Worm (Caenorhabditis elegans): Measurements from ENCODE around the gene C01G10.7.
"Not testable (repeated sequence)": the region's sequence is repeated elsewhere in the genome, so short reads cannot be mapped to it uniquely, and the experiment has no call there.

The C01G10.7 gene

DNA sequence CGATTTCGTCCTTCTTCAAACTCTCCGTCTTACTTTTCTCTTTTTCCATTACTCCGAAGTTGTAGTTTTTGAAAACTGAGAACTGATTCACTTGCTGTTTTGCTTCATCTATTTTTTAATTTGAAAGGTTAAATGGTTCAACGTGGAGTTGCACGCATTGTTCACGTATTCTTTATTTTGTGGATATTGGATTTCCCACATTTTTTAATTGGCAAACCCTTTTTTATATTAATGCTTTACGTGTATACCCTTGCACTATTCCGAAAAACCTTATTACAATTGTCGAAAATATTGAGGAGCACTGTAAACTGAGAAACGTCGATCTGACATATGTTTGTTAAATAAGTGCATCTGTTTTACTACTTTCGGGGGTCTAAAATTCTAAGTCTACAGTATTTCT is 48.8 kb upstream of the C01G10.7 start, which contains the start of gene melo-3:
melo-3 (minus strand) TSS at position 101 of the 400 bp plus-strand sequence.
- not testable (repeated sequence) for TF ChIP-seq Y22D7AL.16 (tag; optimal IDR thresholded peaks at IDR 0.05); pag-3 (tag; optimal IDR thresholded peaks at IDR 0.05; ENCODE audit: borderline replicate concordance); nfya-1 (tag; optimal IDR thresholded peaks at IDR 0.05)

DNA sequence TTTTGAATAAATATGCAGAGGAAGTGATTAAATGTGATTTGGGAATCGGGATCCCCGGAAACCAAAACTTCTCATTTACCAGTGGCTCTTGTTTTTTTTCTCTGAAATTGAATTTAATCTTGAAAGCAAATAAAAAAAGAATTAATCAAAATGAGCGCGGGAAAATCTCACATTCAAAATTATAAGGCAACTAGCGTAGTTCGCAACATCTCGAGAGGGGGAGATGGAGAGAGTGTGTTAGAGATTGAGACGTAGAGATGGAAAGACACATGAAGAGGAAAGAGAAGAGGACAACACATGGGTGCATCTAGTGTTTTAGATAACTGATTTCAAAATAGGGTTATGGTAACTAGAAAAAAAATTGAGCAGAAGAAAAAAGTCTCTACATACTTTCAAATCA is 37.4 kb upstream of the C01G10.7 start, which contains the start of gene sdc-3:
sdc-3 (minus strand) TSS at position 101 of the 400 bp plus-strand sequence.
- no peak for TF ChIP-seq T23F11.4 (GFP tag; optimal IDR thresholded peaks at IDR 0.05)
- no peak for TF ChIP-seq rnt-1 (tag; optimal IDR thresholded peaks at IDR 0.05)
- TF ChIP-seq unc-55 (GFP tag; optimal IDR thresholded peaks at IDR 0.05): peak; percentile 17
- TF ChIP-seq npax-4 (tag; optimal IDR thresholded peaks at IDR 0.05): no peak

- TF ChIP-seq F13H6.1 (tag; optimal IDR thresholded peaks at IDR 0.05): no peak
- no peak for TF ChIP-seq T23F11.4 (GFP tag; optimal IDR thresholded peaks at IDR 0.05)
- TF ChIP-seq pqm-1 (tag; optimal IDR thresholded peaks at IDR 0.05): no peak
- no peak for TF ChIP-seq pag-3 (tag; optimal IDR thresholded peaks at IDR 0.05; ENCODE audit: borderline replicate concordance)
- TF ChIP-seq hlh-30 (tag; optimal IDR thresholded peaks at IDR 0.05; ENCODE audit: insufficient read depth): no peak
- no peak for TF ChIP-seq elt-2 (tag; optimal IDR thresholded peaks at IDR 0.05)
- TF ChIP-seq hlh-8 (tag; optimal IDR thresholded peaks at IDR 0.05): no peak
- no peak for TF ChIP-seq unc-55 (GFP tag; optimal IDR thresholded peaks at IDR 0.05)
- no peak for TF ChIP-seq odd-2 (tag; optimal IDR thresholded peaks at IDR 0.05)
- no peak for TF ChIP-seq gmeb-2 (tag; optimal IDR thresholded peaks at IDR 0.05)
- TF ChIP-seq tbx-2 (tag; optimal IDR thresholded peaks at IDR 0.05): no peak
- TF ChIP-seq K09A11.1 (tag; optimal IDR thresholded peaks at IDR 0.05; ENCODE audit: insufficient read depth): no peak
- TF ChIP-seq elt-4 (tag; optimal IDR thresholded peaks at IDR 0.05): no peak
- TF ChIP-seq nhr-232 (tag; optimal IDR thresholded peaks at IDR 0.05): no peak
Measured at ce11 chrV:15051720-15052119, 33.8 kb upstream of the C01G10.7 start.

DNA sequence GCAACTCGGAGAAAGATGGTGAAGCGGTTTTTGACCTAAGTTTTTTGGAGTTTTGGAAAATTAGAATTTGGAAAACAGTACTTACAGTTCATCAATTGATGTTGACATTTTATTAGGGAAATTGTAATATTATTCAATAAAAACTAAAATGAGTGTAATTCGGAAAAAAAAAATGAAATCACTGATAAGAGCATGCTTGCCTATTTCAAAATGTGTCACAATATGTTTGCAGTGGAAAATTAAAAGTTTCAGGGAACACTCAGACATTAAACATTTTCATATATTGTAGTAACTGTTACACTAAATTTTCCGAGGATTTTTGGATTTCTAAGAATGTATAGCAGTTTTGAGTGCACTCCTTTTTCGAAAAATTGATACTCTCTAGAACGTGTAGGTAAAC is 33.2 kb upstream of the C01G10.7 start, which contains the start of the genes fbxa-82 and C25D7.5:
fbxa-82 (minus strand) TSS at position 163 of the 400 bp plus-strand sequence.
C25D7.5 (plus strand) TSS at position 283 of the 400 bp plus-strand sequence.
- TF ChIP-seq che-1 (tag; optimal IDR thresholded peaks at IDR 0.05) (no peak), fkh-10 (GFP tag; optimal IDR thresholded peaks at IDR 0.05) (no peak), elt-4 (tag; optimal IDR thresholded peaks at IDR 0.05) (no peak), nhr-232 (tag; optimal IDR thresholded peaks at IDR 0.05) (no peak), ref-2 (tag; optimal IDR thresholded peaks at IDR 0.05) (no peak), unc-3 (GFP tag; conservative IDR thresholded peaks at IDR 0.05) (no peak), unc-3 (tag; optimal IDR thresholded peaks at IDR 0.05) (no peak), fkh-6 (tag; optimal IDR thresholded peaks at IDR 0.05) (no peak), ceh-31 (tag; optimal IDR thresholded peaks at IDR 0.05) (no peak), hlh-13 (GFP tag; optimal IDR thresholded peaks at IDR 0.05) (no peak), lin-11 (tag; optimal IDR thresholded peaks at IDR 0.05) (no peak), syd-9 (tag; optimal IDR thresholded peaks at IDR 0.05) (no peak), Y22D7AL.16 (tag; optimal IDR thresholded peaks at IDR 0.05) (no peak), ceh-19 (GFP tag; optimal IDR thresholded peaks at IDR 0.05) (no peak), ceh-6 (GFP tag; optimal IDR thresholded peaks at IDR 0.05) (no peak), unc-86 (tag; optimal IDR thresholded peaks at IDR 0.05) (no peak), ceh-22 (tag; optimal IDR thresholded peaks at IDR 0.05) (no peak)

- TF ChIP-seq sox-2 (GFP tag; IDR thresholded peaks at IDR 0.05) (no peak), hlh-13 (GFP tag; optimal IDR thresholded peaks at IDR 0.05) (no peak), fax-1 (tag; optimal IDR thresholded peaks at IDR 0.05) (no peak), ceh-14 (tag; optimal IDR thresholded peaks at IDR 0.05) (no peak), nfya-1 (tag; optimal IDR thresholded peaks at IDR 0.05) (no peak), fkh-10 (GFP tag; optimal IDR thresholded peaks at IDR 0.05) (no peak), ceh-9 (tag; optimal IDR thresholded peaks at IDR 0.05) (no peak), pha-2 (tag; optimal IDR thresholded peaks at IDR 0.05) (no peak), nhr-232 (tag; optimal IDR thresholded peaks at IDR 0.05) (no peak), ceh-22 (tag; optimal IDR thresholded peaks at IDR 0.05) (no peak), ztf-16 (tag; optimal IDR thresholded peaks at IDR 0.05) (no peak), ets-4 (tag; optimal IDR thresholded peaks at IDR 0.05) (no peak), pax-1 (tag; optimal IDR thresholded peaks at IDR 0.05) (no peak), pag-3 (tag; optimal IDR thresholded peaks at IDR 0.05; ENCODE audit: borderline replicate concordance) (no peak), ceh-19 (GFP tag; optimal IDR thresholded peaks at IDR 0.05) (no peak), fkh-6 (tag; optimal IDR thresholded peaks at IDR 0.05) (no peak)
Measured at ce11 chrV:15054733-15055132, 30.8 kb upstream of the C01G10.7 start.

All from whole organism, late embryonic.